Worm (Caenorhabditis elegans) whole organism, L4 larva: ENCODE results near the gene sphk-1.

ENCODE experiments used
- ZK337.2 ChIP-seq: fragments of 200-800 bp; sonication (Bioruptor generic); IDR thresholded peaks from 2 replicates; pipeline ENCODE4 v1.3.6; 2022; ENCODE audit warnings: missing genetic modification reagents, missing genetic modification characterization, missing compliant biosample characterization
- jun-1 ChIP-seq: fragments of 150-350 bp; optimal IDR thresholded peaks from 2 replicates; lab custom pipeline; 2014; ENCODE audit warnings: missing biosample characterization, missing genetic modification reagents, missing genetic modification characterization
- snpc-4 ChIP-seq: fragments of 150-350 bp; optimal IDR thresholded peaks from 2 replicates; lab custom pipeline; 2014; ENCODE audit warnings: missing biosample characterization, missing genetic modification characterization
- ztf-11 ChIP-seq: fragments of 150-350 bp; optimal IDR thresholded peaks from 2 replicates; lab custom pipeline; 2014; ENCODE audit warnings: missing biosample characterization, missing genetic modification characterization

DNA sequence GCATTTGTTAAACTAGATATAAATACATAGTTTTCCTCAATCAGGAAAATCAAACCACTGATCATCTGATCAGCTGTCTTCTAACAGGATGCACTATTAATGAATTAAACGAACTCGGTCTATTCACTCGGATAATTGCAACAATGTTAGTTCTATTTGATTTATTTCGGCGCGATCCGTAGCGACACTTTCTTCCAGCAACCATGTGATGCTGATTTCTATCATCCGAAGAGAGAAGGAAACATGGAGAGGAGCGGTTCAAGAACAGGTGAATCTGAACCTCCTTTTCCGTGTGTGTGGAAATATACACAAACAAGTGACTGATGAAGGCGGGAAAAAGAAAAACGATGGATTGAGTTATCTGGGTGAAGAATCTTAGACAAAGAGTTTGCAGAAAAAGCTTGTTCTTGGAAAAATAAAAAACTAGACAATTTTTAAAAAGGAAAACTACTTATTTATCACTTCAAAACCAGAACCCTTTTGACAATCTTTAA, 30.3 kb upstream of the sphk-1 start:
- TF ChIP-seq snpc-4 (tag; lab: Kevin White, UChicago) = no peak
- no peak for TF ChIP-seq ztf-11 (tag; lab: Kevin White, UChicago)
- no peak for TF ChIP-seq ZK337.2 (GFP tag; lab: Robert Waterston, UW)
- no peak for TF ChIP-seq jun-1
